Fruit fly (Drosophila melanogaster): ENCODE data around the gene Nepl15.

Nepl15 gene

DNA sequence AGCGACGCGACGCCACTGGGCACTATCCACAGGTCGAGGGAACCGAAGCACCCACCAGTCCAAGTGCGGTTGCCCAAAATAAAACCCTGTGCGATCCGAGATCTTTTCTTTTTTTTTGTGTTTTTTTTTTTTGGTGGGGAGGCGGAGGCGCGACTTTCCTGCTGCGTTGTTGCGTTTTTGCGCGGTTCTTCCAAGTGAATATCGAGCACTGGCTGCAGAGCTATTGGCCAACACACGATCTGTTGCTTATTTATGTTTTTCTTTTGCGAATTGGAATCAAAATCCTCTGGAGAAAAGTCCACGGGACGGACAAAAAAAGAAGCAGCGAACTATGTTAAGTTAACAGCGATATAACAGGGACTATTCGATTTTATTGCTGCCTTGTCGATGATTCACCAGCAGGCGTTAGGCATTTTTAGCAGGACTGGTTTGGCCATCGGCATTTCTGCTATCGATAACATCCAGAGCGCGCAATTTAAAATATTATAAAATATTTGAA, 45.1 kb downstream of the Nepl15 start, which contains the start of gene wge (continued):
- TF ChIP-seq pnt (GFP tag; optimal IDR thresholded peaks at IDR 0.05) = no peak
- TF ChIP-seq bowl (GFP tag; IDR thresholded peaks at IDR 0.05) = no peak
- peak; percentile 38 for TF ChIP-seq CG15514 (GFP tag; optimal IDR thresholded peaks at IDR 0.05)
- no peak for TF ChIP-seq Hmx (GFP tag; optimal IDR thresholded peaks at IDR 0.05)
- peak; percentile 30 for TF ChIP-seq CG12659 (GFP tag; optimal IDR thresholded peaks at IDR 0.05)
- peak; percentile 20 for TF ChIP-seq Sin3A (optimal IDR thresholded peaks at IDR 0.05)
- TF ChIP-seq nmo (GFP tag; optimal IDR thresholded peaks at IDR 0.05) = peak; percentile 21
- TF ChIP-seq E2f2 (GFP tag; IDR thresholded peaks at IDR 0.05) = peak; percentile 96
- TF ChIP-seq Dp (GFP tag; optimal IDR thresholded peaks at IDR 0.05) = peak; percentile 94
- peak; percentile 88 for TF ChIP-seq CG4617 (GFP tag; optimal IDR thresholded peaks at IDR 0.05; ENCODE audit: borderline replicate concordance)
- no peak for TF ChIP-seq CG4854 (GFP tag; optimal IDR thresholded peaks at IDR 0.05)
- TF ChIP-seq ci (GFP tag; IDR thresholded peaks at IDR 0.05) = no peak
- peak; percentile 56 for TF ChIP-seq CG17385 (GFP tag; optimal IDR thresholded peaks at IDR 0.05)
- TF ChIP-seq Lhr (GFP tag; optimal IDR thresholded peaks at IDR 0.05) = no peak
- TF ChIP-seq ara (GFP tag; IDR thresholded peaks at IDR 0.05) = no peak
- no peak for TF ChIP-seq gcm2 (GFP tag; optimal IDR thresholded peaks at IDR 0.05)
- peak; percentile 54 for TF ChIP-seq knrl (GFP tag; IDR thresholded peaks at IDR 0.05; ENCODE audit: partially characterized antibody)
- no peak for TF ChIP-seq CG7357 (GFP tag; IDR thresholded peaks at IDR 0.05)
- peak; percentile 39 for TF ChIP-seq lbe (GFP tag; optimal IDR thresholded peaks at IDR 0.05)
- no peak for TF ChIP-seq caup (GFP tag; optimal IDR thresholded peaks at IDR 0.05; ENCODE audit: severe bottlenecking)
- TF ChIP-seq nom (GFP tag; optimal IDR thresholded peaks at IDR 0.05) = peak; percentile 95
- TF ChIP-seq CG16815 (GFP tag; optimal IDR thresholded peaks at IDR 0.05) = no peak
- peak; percentile 7 for TF ChIP-seq CG2712 (tag; optimal IDR thresholded peaks at IDR 0.05)
- peak; percentile 50 for TF ChIP-seq CG14710 (tag; optimal IDR thresholded peaks at IDR 0.05)
- peak; percentile 74 for TF ChIP-seq bbx (GFP tag; IDR thresholded peaks at IDR 0.05; ENCODE audit: partially characterized antibody)
- no peak for TF ChIP-seq dimm (GFP tag; IDR thresholded peaks at IDR 0.05)
- no peak for TF ChIP-seq Oli (tag; optimal IDR thresholded peaks at IDR 0.05)
- no peak for TF ChIP-seq CG10209 (GFP tag; optimal IDR thresholded peaks at IDR 0.05)
- TF ChIP-seq CG16813 (GFP tag; IDR thresholded peaks at IDR 0.05; ENCODE audit: partially characterized antibody) = peak; percentile 66
- TF ChIP-seq CG7963 (GFP tag; IDR thresholded peaks at IDR 0.05; ENCODE audit: partially characterized antibody) = peak; percentile 55; the same call in 1 of the 3 replicates
- no peak for TF ChIP-seq tin (GFP tag; optimal IDR thresholded peaks at IDR 0.05)
- no peak for TF ChIP-seq CG3065 (GFP tag; optimal IDR thresholded peaks at IDR 0.05)
- no peak for TF ChIP-seq CG16863 (GFP tag; optimal IDR thresholded peaks at IDR 0.05)
- TF ChIP-seq Fer3 (tag; optimal IDR thresholded peaks at IDR 0.05) = no peak
- peak; percentile 1 for TF ChIP-seq CG2678 (tag; optimal IDR thresholded peaks at IDR 0.05)
- TF ChIP-seq HmgZ (tag; optimal IDR thresholded peaks at IDR 0.05) = peak; percentile 22
- TF ChIP-seq CG9215 (GFP tag; IDR thresholded peaks at IDR 0.05) = no peak
- no peak for TF ChIP-seq CG32767 (GFP tag; IDR thresholded peaks at IDR 0.05)
- TF ChIP-seq sisA (GFP tag; IDR thresholded peaks at IDR 0.05) = no peak
- no peak for TF ChIP-seq Dip2 (GFP tag; IDR thresholded peaks at IDR 0.05)
- TF ChIP-seq CG34224 (GFP tag; IDR thresholded peaks at IDR 0.05; ENCODE audit: partially characterized antibody) = peak; percentile 71
- no peak for TF ChIP-seq CG7745 (tag; optimal IDR thresholded peaks at IDR 0.05)
- TF ChIP-seq fu2 (GFP tag; optimal IDR thresholded peaks at IDR 0.05) = no peak
- no peak for TF ChIP-seq CG7786 (GFP tag; optimal IDR thresholded peaks at IDR 0.05)
- TF ChIP-seq CG13287 (GFP tag; IDR thresholded peaks at IDR 0.05; ENCODE audit: partially characterized antibody) = peak; percentile 79
- peak in 1 of 2 experiments; percentile 94 for TF ChIP-seq bsh (GFP tag; optimal IDR thresholded peaks at IDR 0.05)
- peak; percentile 44; the same call in 2 of the 3 replicates for TF ChIP-seq Doc3 (GFP tag; IDR thresholded peaks at IDR 0.05; ENCODE audit: partially characterized antibody)
- no peak for TF ChIP-seq NK7.1 (GFP tag; optimal IDR thresholded peaks at IDR 0.05)
- peak; percentile 81 for TF ChIP-seq kay (GFP tag; optimal IDR thresholded peaks at IDR 0.05)
- TF ChIP-seq vvl (GFP tag; IDR thresholded peaks at IDR 0.05) = no peak
